Worm (Caenorhabditis elegans) whole organism, L4/young adult: ENCODE measurements around the gene srh-105.

Experiments
- W03F9.2 ChIP-seq: fragments of 150-350 bp; optimal IDR thresholded peaks from 2 replicates; lab custom pipeline; 2014; ENCODE audit warnings: missing biosample characterization, missing genetic modification characterization
- dao-5 ChIP-seq: sonication (generic microtip); optimal IDR thresholded peaks from 2 replicates; lab custom pipeline; 2016; ENCODE audit warnings: missing genotype, missing genetic modification characterization, moderate library complexity, missing compliant biosample characterization
- him-1 ChIP-seq: sonication (generic microtip); optimal IDR thresholded peaks from 2 replicates; lab custom pipeline; 2016; ENCODE audit warnings: missing genotype, missing genetic modification reagents, missing genetic modification characterization, missing compliant biosample characterization

ce11 chrII:555371-555770 lies 46.2 kb upstream of the srh-105 start:
- TF ChIP-seq dao-5 (tag; lab: Kevin White, UChicago): no peak
- no peak for TF ChIP-seq him-1 (tag; lab: Kevin White, UChicago)
- TF ChIP-seq W03F9.2: no peak
